Worm (Caenorhabditis elegans) whole organism, late embryonic: ENCODE data around the gene sre-34.

ENCODE experiments used
- C38D4.7 ChIP-seq: fragments of 200-800 bp; sonication (Bioruptor generic); optimal IDR thresholded peaks from 2 replicates; lab custom pipeline; 2018; ENCODE audit warnings: mild to moderate bottlenecking, missing genetic modification characterization, moderate library complexity, missing compliant biosample characterization
- F13H6.1 ChIP-seq: sonication (generic microtip); optimal IDR thresholded peaks from 2 replicates; lab custom pipeline; 2016; ENCODE audit warnings: missing genetic modification characterization, missing compliant biosample characterization
- K02D7.2 ChIP-seq: sonication (generic microtip); optimal IDR thresholded peaks from 2 replicates; lab custom pipeline; 2017; ENCODE audit warnings: mild to moderate bottlenecking, missing genetic modification characterization, missing compliant biosample characterization
- T23F11.4 ChIP-seq: fragments of 200-800 bp; sonication (Bioruptor generic); optimal IDR thresholded peaks from 2 replicates; lab custom pipeline; 2018; ENCODE audit warnings: mild to moderate bottlenecking, missing genetic modification characterization, missing compliant biosample characterization
- Y22D7AL.16 ChIP-seq: sonication (generic microtip); optimal IDR thresholded peaks from 2 replicates; lab custom pipeline; 2016; ENCODE audit warnings: missing genetic modification characterization, missing compliant biosample characterization
- ama-1 ChIP-seq: fragments of 150-350 bp; optimal IDR thresholded peaks from 2 replicates; lab custom pipeline; 2014
- ceh-14 ChIP-seq: sonication (generic microtip); optimal IDR thresholded peaks from 2 replicates; lab custom pipeline; 2016; ENCODE audit warnings: missing genotype, missing genetic modification characterization, missing compliant biosample characterization
- ceh-18 ChIP-seq: sonication (generic microtip); optimal IDR thresholded peaks from 2 replicates; lab custom pipeline; 2016; ENCODE audit warnings: missing genetic modification characterization, missing compliant biosample characterization
- ceh-19 ChIP-seq: fragments of 200-800 bp; sonication (Bioruptor generic); optimal IDR thresholded peaks from 2 replicates; lab custom pipeline; 2018; ENCODE audit warnings: mild to moderate bottlenecking, missing genetic modification characterization, missing compliant biosample characterization
- ceh-22 ChIP-seq: sonication (generic microtip); optimal IDR thresholded peaks from 2 replicates; lab custom pipeline; 2017; ENCODE audit warnings: missing biosample characterization, missing genetic modification characterization
- ceh-31 ChIP-seq: sonication (generic microtip); optimal IDR thresholded peaks from 2 replicates; lab custom pipeline; 2016; ENCODE audit warnings: missing genetic modification characterization, missing compliant biosample characterization
- dmd-4 ChIP-seq: sonication (generic microtip); optimal IDR thresholded peaks from 2 replicates; lab custom pipeline; 2016; ENCODE audit warnings: borderline replicate concordance, missing genetic modification characterization, missing compliant biosample characterization
- elt-2 ChIP-seq: sonication (generic microtip); optimal IDR thresholded peaks from 2 replicates; lab custom pipeline; 2016; ENCODE audit warnings: missing genetic modification reagents, missing genetic modification characterization, missing compliant biosample characterization
- ets-4 ChIP-seq: sonication (generic microtip); optimal IDR thresholded peaks from 2 replicates; lab custom pipeline; 2016; ENCODE audit warnings: missing genetic modification characterization, missing compliant biosample characterization
- fax-1 ChIP-seq: sonication (generic microtip); optimal IDR thresholded peaks from 2 replicates; lab custom pipeline; 2016; ENCODE audit warnings: missing genotype, missing genetic modification characterization, missing compliant biosample characterization
- fkh-6 ChIP-seq: sonication (generic microtip); optimal IDR thresholded peaks from 2 replicates; lab custom pipeline; 2016; ENCODE audit warnings: missing genetic modification characterization, missing compliant biosample characterization
- hlh-15 ChIP-seq: sonication (generic microtip); optimal IDR thresholded peaks from 2 replicates; lab custom pipeline; 2016; ENCODE audit warnings: missing genetic modification characterization, missing compliant biosample characterization
- lin-11 ChIP-seq: fragments of 200-800 bp; sonication (Bioruptor generic); optimal IDR thresholded peaks from 2 replicates; lab custom pipeline; 2018; ENCODE audit warnings: mild to moderate bottlenecking, missing genetic modification characterization, missing compliant biosample characterization
- mec-3 ChIP-seq: sonication (generic microtip); optimal IDR thresholded peaks from 2 replicates; lab custom pipeline; 2016; ENCODE audit warnings: borderline replicate concordance, missing genetic modification characterization, missing compliant biosample characterization
- nhr-11 ChIP-seq: fragments of 150-350 bp; optimal IDR thresholded peaks from 2 replicates; lab custom pipeline; 2014; ENCODE audit warnings: missing biosample characterization, missing genetic modification characterization
- nhr-232 ChIP-seq: sonication (generic microtip); optimal IDR thresholded peaks from 2 replicates; lab custom pipeline; 2016; ENCODE audit warnings: missing genetic modification characterization, missing compliant biosample characterization
- odd-2 ChIP-seq: sonication (generic microtip); optimal IDR thresholded peaks from 2 replicates; lab custom pipeline; 2017; ENCODE audit warnings: antibody characterized with exemption, mild to moderate bottlenecking, missing genetic modification characterization, missing compliant biosample characterization
- pag-3 ChIP-seq: sonication (generic microtip); optimal IDR thresholded peaks from 2 replicates; lab custom pipeline; 2016; ENCODE audit warnings: missing compliant biosample characterization, missing genetic modification characterization, borderline replicate concordance
- pat-9 ChIP-seq: fragments of 200-800 bp; sonication (Bioruptor generic); optimal IDR thresholded peaks from 2 replicates; lab custom pipeline; 2018; ENCODE audit warnings: mild to moderate bottlenecking, missing genetic modification characterization, moderate library complexity, missing compliant biosample characterization
- pha-2 ChIP-seq: sonication (generic microtip); optimal IDR thresholded peaks from 2 replicates; lab custom pipeline; 2017; ENCODE audit warnings: mild to moderate bottlenecking, missing genetic modification characterization, missing compliant biosample characterization
- pros-1 ChIP-seq: fragments of 150-350 bp; optimal IDR thresholded peaks from 2 replicates; lab custom pipeline; 2014; ENCODE audit warnings: missing biosample characterization, missing genetic modification reagents, missing genetic modification characterization
- sdc-2 ChIP-seq: sonication (generic microtip); optimal IDR thresholded peaks from 2 replicates; lab custom pipeline; 2016; ENCODE audit warnings: missing genotype, missing genetic modification characterization, missing compliant biosample characterization
- tbx-2 ChIP-seq: sonication (generic microtip); optimal IDR thresholded peaks from 2 replicates; lab custom pipeline; 2016; ENCODE audit warnings: missing genetic modification characterization, missing compliant biosample characterization
- tbx-7 ChIP-seq: sonication (generic microtip); optimal IDR thresholded peaks from 2 replicates; lab custom pipeline; 2016; ENCODE audit warnings: missing genotype, missing genetic modification characterization, missing compliant biosample characterization
- ttx-3 ChIP-seq: sonication (generic microtip); optimal IDR thresholded peaks from 2 replicates; lab custom pipeline; 2016; ENCODE audit warnings: missing genetic modification reagents, missing genetic modification characterization, missing compliant biosample characterization
- unc-3 ChIP-seq, 2 experiments: fragments of 200-800 bp in 1 of 2; sonication (Bioruptor generic) in 1 of 2; sonication (generic microtip) in 1 of 2; conservative IDR thresholded peaks in 1 of 2; optimal IDR thresholded peaks in 1 of 2; 2 replicates each; pipeline versions ENCODE4 v1.3.6 to Lab custom; 2016 to 2022; ENCODE audit warnings: missing compliant biosample characterization in 2 of 2, missing genetic modification characterization in 2 of 2, missing genetic modification reagents in 1 of 2
- unc-42 ChIP-seq: sonication (generic microtip); optimal IDR thresholded peaks from 2 replicates; lab custom pipeline; 2016; ENCODE audit warnings: missing genotype, missing genetic modification characterization, missing compliant biosample characterization
- unc-55 ChIP-seq: sonication (generic microtip); optimal IDR thresholded peaks from 2 replicates; lab custom pipeline; 2017; ENCODE audit warnings: missing biosample characterization, missing genetic modification reagents, missing genetic modification characterization
- unc-86 ChIP-seq: sonication (generic microtip); optimal IDR thresholded peaks from 2 replicates; lab custom pipeline; 2016; ENCODE audit warnings: missing genetic modification characterization, missing compliant biosample characterization
- zip-5 ChIP-seq: sonication (generic microtip); optimal IDR thresholded peaks from 2 replicates; lab custom pipeline; 2016; ENCODE audit warnings: missing genetic modification characterization, missing compliant biosample characterization

The sre-34 gene

ce11 chrII:12410107-12410506 is 39.8 kb upstream of the sre-34 start, which contains the start of gene F57G9.3:
F57G9.3 (minus strand) TSS chrII:12410207.
- TF ChIP-seq F13H6.1 (tag; lab: Kevin White, UChicago) (no peak), tbx-7 (tag; lab: Kevin White, UChicago) (no peak), sdc-2 (tag; lab: Kevin White, UChicago) (no peak), nhr-11 (no peak)

ce11 chrII:12412417-12412816 is 37.5 kb upstream of the sre-34 start, which contains the start of gene Y57A10C.1:
Y57A10C.1 (minus strand) TSS chrII:12412517.
- TF ChIP-seq odd-2 (tag; lab: Kevin White, UChicago) (no peak), ceh-18 (tag; lab: Kevin White, UChicago) (no peak), unc-86 (tag; lab: Kevin White, UChicago) (no peak), ceh-31 (tag; lab: Kevin White, UChicago) (no peak), lin-11 (tag; lab: Kevin White, UChicago) (no peak), ttx-3 (no peak), pros-1 (tag; lab: Kevin White, UChicago) (no peak), C38D4.7 (no peak)

- TF ChIP-seq pha-2 (tag; lab: Kevin White, UChicago) (no peak), unc-42 (tag; lab: Kevin White, UChicago) (no peak)
Observed at ce11 chrII:12414805-12415204, 35.1 kb upstream of the sre-34 start, which contains the start of gene Y57A10C.11. Y57A10C.11 (minus strand) TSS chrII:12414905.

ce11 chrII:12417514-12417913 is 32.4 kb upstream of the sre-34 start, which contains the start of gene sre-27:
sre-27 (minus strand) TSS chrII:12417614.
- TF ChIP-seq hlh-15 (tag; lab: Kevin White, UChicago) (no peak), K02D7.2 (tag; lab: Kevin White, UChicago) (no peak), tbx-2 (tag; lab: Kevin White, UChicago) (no peak), nhr-232 (tag; lab: Kevin White, UChicago) (no peak), fkh-6 (no peak), unc-55 (GFP tag; lab: Kevin White, UChicago) (no peak), ceh-22 (tag; lab: Kevin White, UChicago) (no peak), ceh-14 (tag; lab: Kevin White, UChicago) (no peak)

- TF ChIP-seq elt-2 (no peak), ets-4 (tag; lab: Kevin White, UChicago) (no peak), unc-3 (GFP tag; conservative IDR thresholded peaks at IDR 0.05; lab: Robert Waterston, UW) (no peak), unc-3 (tag; optimal IDR thresholded peaks at IDR 0.05; lab: Kevin White, UChicago) (no peak), fax-1 (tag; lab: Kevin White, UChicago) (no peak), ama-1 (no peak), pag-3 (no peak), T23F11.4 (GFP tag; lab: Kevin White, UChicago) (no peak), nhr-232 (tag; lab: Kevin White, UChicago) (no peak), zip-5 (no peak), mec-3 (no peak)
Observed at ce11 chrII:12417996-12418395, 32.0 kb upstream of the sre-34 start.

ce11 chrII:12420486-12420885 is 29.5 kb upstream of the sre-34 start, which contains the start of gene sre-26:
sre-26 (minus strand) TSS chrII:12420586.
- TF ChIP-seq Y22D7AL.16 (no peak), ceh-19 (no peak), dmd-4 (tag; lab: Kevin White, UChicago) (no peak), pat-9 (no peak), C38D4.7 (no peak)
